Worm (Caenorhabditis elegans) whole organism, L2 larva: ENCODE data around the gene T25B9.2.

Experiments used
- F13H6.1 ChIP-seq: sonication (generic microtip); optimal IDR thresholded peaks from 2 replicates; lab custom pipeline; 2016; ENCODE audit warnings: missing genetic modification characterization, missing compliant biosample characterization
- ceh-82 ChIP-seq: fragments of 150-350 bp; optimal IDR thresholded peaks from 2 replicates; lab custom pipeline; 2014; ENCODE audit warnings: missing biosample characterization, missing genetic modification characterization
- crh-2 ChIP-seq: sonication (generic microtip); optimal IDR thresholded peaks from 2 replicates; lab custom pipeline; 2017; ENCODE audit warnings: missing biosample characterization, missing genetic modification characterization
- dmd-4 ChIP-seq: sonication (generic microtip); optimal IDR thresholded peaks from 2 replicates; lab custom pipeline; 2017; ENCODE audit warnings: missing biosample characterization, missing genetic modification characterization
- egl-27 ChIP-seq: sonication (generic microtip); optimal IDR thresholded peaks from 3 replicates; lab custom pipeline; 2017; ENCODE audit warnings: missing biosample characterization, missing genetic modification reagents, missing genetic modification characterization
- fos-1 ChIP-seq: fragments of 150-350 bp; optimal IDR thresholded peaks from 2 replicates; lab custom pipeline; 2014; ENCODE audit warnings: missing biosample characterization, missing genetic modification characterization
- mbf-1 ChIP-seq: sonication (generic microtip); optimal IDR thresholded peaks from 2 replicates; lab custom pipeline; 2017; ENCODE audit warnings: missing biosample characterization, missing genetic modification characterization
- nhr-10 ChIP-seq: sonication (generic microtip); optimal IDR thresholded peaks from 2 replicates; lab custom pipeline; 2017; ENCODE audit warnings: missing biosample characterization, missing genetic modification characterization
- nhr-129 ChIP-seq: fragments of 150-350 bp; optimal IDR thresholded peaks from 2 replicates; lab custom pipeline; 2014; ENCODE audit warnings: missing biosample characterization, missing genetic modification characterization
- nhr-21 ChIP-seq: fragments of 150-350 bp; optimal IDR thresholded peaks from 2 replicates; lab custom pipeline; 2014; ENCODE audit warnings: missing biosample characterization, missing genetic modification characterization
- sma-3 ChIP-seq: sonication (generic microtip); optimal IDR thresholded peaks from 2 replicates; lab custom pipeline; 2016; ENCODE audit warnings: missing genetic modification reagents, missing genetic modification characterization, missing compliant biosample characterization
- sma-9 ChIP-seq, 2 experiments: fragments of 150-350 bp in 1 of 2; sonication (generic microtip) in 1 of 2; optimal IDR thresholded peaks; 2 replicates each; lab custom pipeline; 2014 to 2016; ENCODE audit warnings: missing genetic modification characterization in 2 of 2, mild to moderate bottlenecking in 1 of 2, missing biosample characterization in 1 of 2, missing compliant biosample characterization in 1 of 2, missing genetic modification reagents in 1 of 2, moderate library complexity in 1 of 2
- unc-62 ChIP-seq: fragments of 150-350 bp; optimal IDR thresholded peaks from 2 replicates; lab custom pipeline; 2014; ENCODE audit warnings: missing biosample characterization, missing genetic modification reagents, missing genetic modification characterization

T25B9.2 gene

ce11 chrIV:10706090-10706489 is 45.5 kb downstream of the T25B9.2 start, which contains the start of gene R102.6:
Gene R102.6 (minus strand): TSS chrIV:10706190.
- TF ChIP-seq sma-9 (GFP tag; optimal IDR thresholded peaks at IDR 0.05; lab: Kevin White, UChicago): no peak
- no peak for TF ChIP-seq sma-9 (tag; optimal IDR thresholded peaks at IDR 0.05; lab: Kevin White, UChicago)
- no peak for TF ChIP-seq dmd-4 (tag; lab: Kevin White, UChicago)

ce11 chrIV:10705176-10705575 is 46.5 kb downstream of the T25B9.2 start, which contains the start of gene R102.10:
Gene R102.10 (plus strand): TSS chrIV:10705476.
- TF ChIP-seq unc-62 (GFP tag; lab: Kevin White, UChicago) (no peak), sma-9 (GFP tag; optimal IDR thresholded peaks at IDR 0.05; lab: Kevin White, UChicago) (no peak), sma-9 (tag; optimal IDR thresholded peaks at IDR 0.05; lab: Kevin White, UChicago) (no peak), ceh-82 (tag; lab: Kevin White, UChicago) (no peak), nhr-10 (no peak)

- TF ChIP-seq sma-3 (GFP tag; lab: Kevin White, UChicago): peak; percentile 28
- TF ChIP-seq F13H6.1: no peak
- peak; percentile 12 for TF ChIP-seq fos-1 (tag; lab: Kevin White, UChicago)
- peak; percentile 15 for TF ChIP-seq nhr-129
- TF ChIP-seq sma-9 (GFP tag; optimal IDR thresholded peaks at IDR 0.05; lab: Kevin White, UChicago): peak; percentile 62
- TF ChIP-seq sma-9 (tag; optimal IDR thresholded peaks at IDR 0.05; lab: Kevin White, UChicago): no peak
- no peak for TF ChIP-seq egl-27 (tag; lab: Kevin White, UChicago)
- no peak for TF ChIP-seq crh-2 (tag; lab: Kevin White, UChicago)
- no peak for TF ChIP-seq mbf-1
- TF ChIP-seq nhr-10: no peak
- TF ChIP-seq nhr-21: peak; percentile 60
These were observed 49.7 kb downstream of the T25B9.2 start for ce11 chrIV:10701866-10702458.
